Fruit fly (Drosophila melanogaster): ENCODE measurements around the gene Srlp.
A peak's percentile ranks its signal among the peaks of the same experiment; 100 is the strongest.

- TF ChIP-seq Blimp-1 (GFP tag; optimal IDR thresholded peaks at IDR 0.05) (no peak), Hr4 (GFP tag; optimal IDR thresholded peaks at IDR 0.05) (no peak), fd85E (GFP tag; optimal IDR thresholded peaks at IDR 0.05) (no peak), Ets96B (tag; optimal IDR thresholded peaks at IDR 0.05) (peak; percentile 35), Ets21C (GFP tag; optimal IDR thresholded peaks at IDR 0.05) (no peak), CG6808 (GFP tag; optimal IDR thresholded peaks at IDR 0.05) (no peak), achi (GFP tag; optimal IDR thresholded peaks at IDR 0.05) (no peak), CG34406 (GFP tag; optimal IDR thresholded peaks at IDR 0.05) (no peak), CG3919 (GFP tag; optimal IDR thresholded peaks at IDR 0.05) (no peak)
These were observed at the start of gene Srlp, which contains the start of gene Aos1 for dm6 chr3R:12433764-12434163.
